In genomic region chrIV:1953132-1953629, ce11 we compare ENCODE assay signal across 4 worm cellular contexts.
TF ChIP-seq lines count a peak whose summit lies in the region.

F52C12.2 (plus strand) TSS chrIV:1953579.

TF ChIP-seq in whole organism, L2 larva, 48 proteins besides CTCF, POLR2A, EP300 and RAD21 (continues in another document):
- TF ChIP-seq ztf-1 (GFP tag; conservative IDR thresholded peaks at IDR 0.05; lab: Robert Waterston, UW) (no peak), nhr-129 (tag; optimal IDR thresholded peaks at IDR 0.05; lab: Kevin White, UChicago) (peak; percentile 18), nhr-23 (tag; optimal IDR thresholded peaks at IDR 0.05; lab: Kevin White, UChicago) (no peak), ZK546.5 (tag; optimal IDR thresholded peaks at IDR 0.05; lab: Kevin White, UChicago) (no peak), elt-3 (tag; optimal IDR thresholded peaks at IDR 0.05; lab: Kevin White, UChicago) (no peak), nhr-12 (tag; optimal IDR thresholded peaks at IDR 0.05; lab: Kevin White, UChicago) (no peak), nhr-10 (tag; optimal IDR thresholded peaks at IDR 0.05; lab: Kevin White, UChicago) (no peak), mdl-1 (tag; optimal IDR thresholded peaks at IDR 0.05; lab: Kevin White, UChicago) (no peak), blmp-1 (tag; optimal IDR thresholded peaks at IDR 0.05; lab: Kevin White, UChicago; ENCODE audit: insufficient read depth) (no peak), nhr-237 (tag; optimal IDR thresholded peaks at IDR 0.05; lab: Kevin White, UChicago) (peak; percentile 17), ztf-4 (tag; optimal IDR thresholded peaks at IDR 0.05; lab: Kevin White, UChicago) (no peak), peb-1 (tag; optimal IDR thresholded peaks at IDR 0.05; lab: Kevin White, UChicago) (no peak), R02D3.7 (tag; optimal IDR thresholded peaks at IDR 0.05; lab: Kevin White, UChicago) (no peak), lsy-2 (tag; optimal IDR thresholded peaks at IDR 0.05; lab: Kevin White, UChicago) (peak; percentile 43 to 77), unc-55 (GFP tag; optimal IDR thresholded peaks at IDR 0.05; lab: Kevin White, UChicago) (peak; percentile 63), dmd-4 (tag; optimal IDR thresholded peaks at IDR 0.05; lab: Kevin White, UChicago) (no peak), ceh-16 (tag; optimal IDR thresholded peaks at IDR 0.05; lab: Kevin White, UChicago) (no peak), nhr-25 (tag; optimal IDR thresholded peaks at IDR 0.05; lab: Kevin White, UChicago) (peak; percentile 42), aly-2 (tag; optimal IDR thresholded peaks at IDR 0.05; lab: Kevin White, UChicago) (no peak), zag-1 (tag; optimal IDR thresholded peaks at IDR 0.05; lab: Kevin White, UChicago) (no peak), ceh-82 (tag; optimal IDR thresholded peaks at IDR 0.05; lab: Kevin White, UChicago) (no peak), egl-27 (tag; optimal IDR thresholded peaks at IDR 0.05; lab: Kevin White, UChicago) (no peak), crh-2 (tag; optimal IDR thresholded peaks at IDR 0.05; lab: Kevin White, UChicago) (peak; percentile 62), C34F6.9 (tag; optimal IDR thresholded peaks at IDR 0.05; lab: Kevin White, UChicago) (peak; percentile 17)

TF ChIP-seq in whole organism, L4 larva, 104 proteins besides CTCF, POLR2A, EP300 and RAD21:
- peak in 1 of 2 experiments; percentile 58 for TF ChIP-seq lsy-2 (tag; optimal IDR thresholded peaks at IDR 0.05; lab: Kevin White, UChicago)
- TF ChIP-seq dmd-6 (GFP tag; IDR thresholded peaks at IDR 0.05; lab: Robert Waterston, UW): no peak
- TF ChIP-seq lin-38 (GFP tag; IDR thresholded peaks at IDR 0.05; lab: Robert Waterston, UW): peak; percentile 39
- peak; percentile 8 for TF ChIP-seq duxl-1 (tag; optimal IDR thresholded peaks at IDR 0.05; lab: Kevin White, UChicago; ENCODE audit: poor library complexity)
- no peak for TF ChIP-seq spr-1 (tag; optimal IDR thresholded peaks at IDR 0.05; lab: Kevin White, UChicago)
- TF ChIP-seq daf-16 (GFP tag; optimal IDR thresholded peaks at IDR 0.05; lab: Kevin White, UChicago): no peak
- TF ChIP-seq daf-16 (tag; optimal IDR thresholded peaks at IDR 0.05; lab: Kevin White, UChicago): peak; percentile 27
- TF ChIP-seq aha-1 (tag; lab: Kevin White, UChicago): peak; percentile 53
- peak; percentile 82 for TF ChIP-seq Y48G9A.11 (GFP tag; IDR thresholded peaks at IDR 0.05; lab: Robert Waterston, UW)
- peak; percentile 20 for TF ChIP-seq mep-1 (tag; optimal IDR thresholded peaks at IDR 0.05; lab: Kevin White, UChicago)
- peak; percentile 100 for TF ChIP-seq T20F7.1 (GFP tag; optimal IDR thresholded peaks at IDR 0.05; lab: Kevin White, UChicago)
- TF ChIP-seq ZK546.5 (tag; optimal IDR thresholded peaks at IDR 0.05; lab: Kevin White, UChicago): no peak
- no peak for TF ChIP-seq R02D3.7 (tag; optimal IDR thresholded peaks at IDR 0.05; lab: Kevin White, UChicago)
- peak in 1 of 2 experiments; percentile 39 for TF ChIP-seq unc-62 (GFP tag; optimal IDR thresholded peaks at IDR 0.05 in 1 of 2; lab: Kevin White, UChicago)
- no peak for TF ChIP-seq unc-62 (tag; optimal IDR thresholded peaks at IDR 0.05; lab: Kevin White, UChicago)
- peak; percentile 82 for TF ChIP-seq dpl-1 (GFP tag; optimal IDR thresholded peaks at IDR 0.05; lab: Kevin White, UChicago)
- no peak for TF ChIP-seq egl-43 (GFP tag; IDR thresholded peaks at IDR 0.05; lab: Robert Waterston, UW)
- TF ChIP-seq arid-1 (GFP tag; conservative IDR thresholded peaks at IDR 0.05; lab: Robert Waterston, UW): no peak
- peak; percentile 38 for TF ChIP-seq rbr-2 (tag; optimal IDR thresholded peaks at IDR 0.05; lab: Kevin White, UChicago)
- peak; percentile 37 for TF ChIP-seq mes-2 (tag; optimal IDR thresholded peaks at IDR 0.05; lab: Kevin White, UChicago; ENCODE audit: poor library complexity, severe bottlenecking)
- peak; percentile 22 for TF ChIP-seq dve-1 (tag; optimal IDR thresholded peaks at IDR 0.05; lab: Kevin White, UChicago; ENCODE audit: insufficient read depth)
- TF ChIP-seq zag-1 (tag; optimal IDR thresholded peaks at IDR 0.05; lab: Kevin White, UChicago): no peak

TF ChIP-seq in whole organism, late embryonic, 69 proteins besides CTCF, POLR2A, EP300 and RAD21 (continues in another document):
- TF ChIP-seq C08G9.2 (tag; optimal IDR thresholded peaks at IDR 0.05; lab: Kevin White, UChicago): no peak
- no peak for TF ChIP-seq pros-1 (tag; optimal IDR thresholded peaks at IDR 0.05; lab: Kevin White, UChicago)
- TF ChIP-seq pax-1 (tag; optimal IDR thresholded peaks at IDR 0.05; lab: Kevin White, UChicago): no peak
- no peak for TF ChIP-seq C38D4.7 (GFP tag; optimal IDR thresholded peaks at IDR 0.05; lab: Kevin White, UChicago)
- TF ChIP-seq ceh-45 (GFP tag; IDR thresholded peaks at IDR 0.05; lab: Robert Waterston, UW): no peak
- no peak for TF ChIP-seq fkh-6 (tag; optimal IDR thresholded peaks at IDR 0.05; lab: Kevin White, UChicago)
- TF ChIP-seq ceh-48 (tag; optimal IDR thresholded peaks at IDR 0.05; lab: Kevin White, UChicago): peak; percentile 5
- no peak for TF ChIP-seq nhr-11 (tag; optimal IDR thresholded peaks at IDR 0.05; lab: Kevin White, UChicago)
- no peak for TF ChIP-seq hlh-8 (tag; optimal IDR thresholded peaks at IDR 0.05; lab: Kevin White, UChicago)
- TF ChIP-seq lim-6 (tag; optimal IDR thresholded peaks at IDR 0.05; lab: Kevin White, UChicago): no peak
- no peak for TF ChIP-seq zip-5 (tag; optimal IDR thresholded peaks at IDR 0.05; lab: Kevin White, UChicago)
- no peak for TF ChIP-seq ztf-16 (tag; optimal IDR thresholded peaks at IDR 0.05; lab: Kevin White, UChicago)
- no peak for TF ChIP-seq ceh-31 (tag; optimal IDR thresholded peaks at IDR 0.05; lab: Kevin White, UChicago)
- no peak for TF ChIP-seq pat-9 (tag; optimal IDR thresholded peaks at IDR 0.05; lab: Kevin White, UChicago)
- TF ChIP-seq hlh-13 (GFP tag; optimal IDR thresholded peaks at IDR 0.05; lab: Kevin White, UChicago): no peak
- no peak for TF ChIP-seq ceh-2 (tag; optimal IDR thresholded peaks at IDR 0.05; lab: Kevin White, UChicago)
- no peak for TF ChIP-seq sox-2 (GFP tag; IDR thresholded peaks at IDR 0.05; lab: Robert Waterston, UW)
- TF ChIP-seq pha-4 (tag; optimal IDR thresholded peaks at IDR 0.05; lab: Kevin White, UChicago): no peak
- peak; percentile 19 for TF ChIP-seq unc-86 (tag; optimal IDR thresholded peaks at IDR 0.05; lab: Kevin White, UChicago)
- TF ChIP-seq rnt-1 (tag; optimal IDR thresholded peaks at IDR 0.05; lab: Kevin White, UChicago): no peak
- TF ChIP-seq elt-2 (tag; optimal IDR thresholded peaks at IDR 0.05; lab: Kevin White, UChicago): peak; percentile 45
- no peak for TF ChIP-seq ref-2 (tag; optimal IDR thresholded peaks at IDR 0.05; lab: Kevin White, UChicago)
- TF ChIP-seq pha-2 (tag; optimal IDR thresholded peaks at IDR 0.05; lab: Kevin White, UChicago): no peak
- TF ChIP-seq fkh-10 (GFP tag; optimal IDR thresholded peaks at IDR 0.05; lab: Kevin White, UChicago): no peak
- peak; percentile 63 for TF ChIP-seq unc-42 (tag; optimal IDR thresholded peaks at IDR 0.05; lab: Kevin White, UChicago)
- TF ChIP-seq pag-3 (tag; optimal IDR thresholded peaks at IDR 0.05; lab: Kevin White, UChicago; ENCODE audit: borderline replicate concordance): no peak
- no peak for TF ChIP-seq Y22D7AL.16 (tag; optimal IDR thresholded peaks at IDR 0.05; lab: Kevin White, UChicago)
- TF ChIP-seq T23F11.4 (GFP tag; optimal IDR thresholded peaks at IDR 0.05; lab: Kevin White, UChicago): no peak

TF ChIP-seq in whole organism, mixed stage, embryonic, 35 proteins besides CTCF, POLR2A, EP300 and RAD21:
- TF ChIP-seq sptf-1 (tag; optimal IDR thresholded peaks at IDR 0.05; lab: Kevin White, UChicago) (no peak), ces-1 (GFP tag; optimal IDR thresholded peaks at IDR 0.05; lab: Kevin White, UChicago) (peak; percentile 79), zip-8 (tag; optimal IDR thresholded peaks at IDR 0.05; lab: Kevin White, UChicago) (no peak), mep-1 (tag; optimal IDR thresholded peaks at IDR 0.05; lab: Kevin White, UChicago) (peak; percentile 32), snpc-4 (tag; optimal IDR thresholded peaks at IDR 0.05; lab: Kevin White, UChicago) (no peak), lsy-2 (tag; optimal IDR thresholded peaks at IDR 0.05; lab: Kevin White, UChicago) (no peak), mab-5 (tag; optimal IDR thresholded peaks at IDR 0.05; lab: Kevin White, UChicago) (no peak), nhr-2 (tag; optimal IDR thresholded peaks at IDR 0.05; lab: Kevin White, UChicago) (no peak), drap-1 (GFP tag; optimal IDR thresholded peaks at IDR 0.05; lab: Kevin White, UChicago) (no peak), tbx-8 (GFP tag; optimal IDR thresholded peaks at IDR 0.05; lab: Kevin White, UChicago) (no peak), elt-3 (tag; optimal IDR thresholded peaks at IDR 0.05; lab: Kevin White, UChicago) (no peak), sem-2 (GFP tag; optimal IDR thresholded peaks at IDR 0.05; lab: Kevin White, UChicago) (no peak), ceh-83 (GFP tag; optimal IDR thresholded peaks at IDR 0.05; lab: Kevin White, UChicago) (no peak), ceh-39 (tag; optimal IDR thresholded peaks at IDR 0.05; lab: Kevin White, UChicago) (peak; percentile 1), elt-1 (tag; optimal IDR thresholded peaks at IDR 0.05; lab: Kevin White, UChicago; ENCODE audit: borderline replicate concordance, insufficient read depth) (no peak), lin-13 (tag; optimal IDR thresholded peaks at IDR 0.05; lab: Kevin White, UChicago) (peak; percentile 41), cnd-1 (tag; optimal IDR thresholded peaks at IDR 0.05; lab: Kevin White, UChicago) (no peak), lin-32 (GFP tag; optimal IDR thresholded peaks at IDR 0.05; lab: Kevin White, UChicago) (no peak), flh-1 (GFP tag; optimal IDR thresholded peaks at IDR 0.05; lab: Kevin White, UChicago) (no peak), unc-120 (tag; optimal IDR thresholded peaks at IDR 0.05; lab: Kevin White, UChicago; ENCODE audit: poor library complexity, severe bottlenecking) (no peak), nhr-76 (tag; optimal IDR thresholded peaks at IDR 0.05; lab: Kevin White, UChicago) (no peak), M03D4.4 (tag; optimal IDR thresholded peaks at IDR 0.05; lab: Kevin White, UChicago) (no peak), nhr-28 (tag; optimal IDR thresholded peaks at IDR 0.05; lab: Kevin White, UChicago) (no peak), blmp-1 (tag; optimal IDR thresholded peaks at IDR 0.05; lab: Kevin White, UChicago) (no peak), nhr-237 (tag; optimal IDR thresholded peaks at IDR 0.05; lab: Kevin White, UChicago) (no peak), pha-4 (tag; optimal IDR thresholded peaks at IDR 0.05; lab: Kevin White, UChicago) (no peak), hlh-1 (tag; optimal IDR thresholded peaks at IDR 0.05; lab: Kevin White, UChicago) (no peak), mls-2 (tag; optimal IDR thresholded peaks at IDR 0.05; lab: Kevin White, UChicago) (no peak), bed-3 (GFP tag; optimal IDR thresholded peaks at IDR 0.05; lab: Kevin White, UChicago) (no peak), ceh-43 (GFP tag; optimal IDR thresholded peaks at IDR 0.05; lab: Kevin White, UChicago) (no peak), ham-2 (GFP tag; optimal IDR thresholded peaks at IDR 0.05; lab: Kevin White, UChicago) (no peak)
